Fruit fly (Drosophila melanogaster): ENCODE results near the gene CG32982.

Gene CG32982

dm6 chr2L:9205133-9205615 is 79.6 kb downstream of the CG32982 start (continued):
- no peak for TF ChIP-seq D (optimal IDR thresholded peaks at IDR 0.05)
- no peak for TF ChIP-seq D (GFP tag; optimal IDR thresholded peaks at IDR 0.05)
- no peak for TF ChIP-seq CG15073 (GFP tag; optimal IDR thresholded peaks at IDR 0.05)
- no peak for TF ChIP-seq CG11560 (tag; IDR thresholded peaks at IDR 0.05)
- no peak for TF ChIP-seq ems (GFP tag; optimal IDR thresholded peaks at IDR 0.05)
- TF ChIP-seq Camta (GFP tag; optimal IDR thresholded peaks at IDR 0.05), result no peak
- TF ChIP-seq ap (GFP tag; IDR thresholded peaks at IDR 0.05), result no peak
- no peak for TF ChIP-seq GATAe (GFP tag; conservative IDR thresholded peaks at IDR 0.05)
- no peak for TF ChIP-seq Meics (GFP tag; optimal IDR thresholded peaks at IDR 0.05)
- TF ChIP-seq CG11398 (GFP tag; optimal IDR thresholded peaks at IDR 0.05), result no peak
- TF ChIP-seq Gug (GFP tag; IDR thresholded peaks at IDR 0.05), result no peak
- TF ChIP-seq CG6765 (GFP tag; optimal IDR thresholded peaks at IDR 0.05), result no peak
- TF ChIP-seq CG10654 (GFP tag; optimal IDR thresholded peaks at IDR 0.05), result no peak
- no peak for TF ChIP-seq bigmax (GFP tag; optimal IDR thresholded peaks at IDR 0.05)
- no peak for TF ChIP-seq CG3838 (GFP tag; optimal IDR thresholded peaks at IDR 0.05)
- TF ChIP-seq Dbx (GFP tag; IDR thresholded peaks at IDR 0.05), result peak; percentile 75; the same call in 2 of the 3 replicates
- no peak for TF ChIP-seq CG6254 (GFP tag; optimal IDR thresholded peaks at IDR 0.05)
- no peak for TF ChIP-seq ase (GFP tag; IDR thresholded peaks at IDR 0.05)
- no peak for TF ChIP-seq tgo (GFP tag; IDR thresholded peaks at IDR 0.05)
- no peak for TF ChIP-seq CG31441 (GFP tag; IDR thresholded peaks at IDR 0.05)
- no peak for TF ChIP-seq eyg (GFP tag; optimal IDR thresholded peaks at IDR 0.05)
- no peak for TF ChIP-seq ato (GFP tag; IDR thresholded peaks at IDR 0.05; ENCODE audit: partially characterized antibody)
- TF ChIP-seq CG10543 (GFP tag; optimal IDR thresholded peaks at IDR 0.05), result no peak
- no peak for TF ChIP-seq CG15011 (GFP tag; optimal IDR thresholded peaks at IDR 0.05)
- no peak for TF ChIP-seq CG7372 (GFP tag; IDR thresholded peaks at IDR 0.05)
- TF ChIP-seq nmo (GFP tag; optimal IDR thresholded peaks at IDR 0.05), result no peak
- no peak for TF ChIP-seq pho (GFP tag; optimal IDR thresholded peaks at IDR 0.05)
- no peak for TF ChIP-seq pzg (GFP tag; optimal IDR thresholded peaks at IDR 0.05)
- TF ChIP-seq ranshi (GFP tag; IDR thresholded peaks at IDR 0.05), result no peak; the same call in 1 of the 2 replicates
- TF ChIP-seq CG33557 (GFP tag; optimal IDR thresholded peaks at IDR 0.05), result no peak
- TF ChIP-seq sc (optimal IDR thresholded peaks at IDR 0.05), result no peak
- no peak for TF ChIP-seq sc (GFP tag; optimal IDR thresholded peaks at IDR 0.05)
- no peak for TF ChIP-seq Dp (GFP tag; optimal IDR thresholded peaks at IDR 0.05)
- no peak for TF ChIP-seq tx (GFP tag; optimal IDR thresholded peaks at IDR 0.05)
- TF ChIP-seq CG7987 (GFP tag; optimal IDR thresholded peaks at IDR 0.05), result no peak
- no peak for TF ChIP-seq br (optimal IDR thresholded peaks at IDR 0.05)
- TF ChIP-seq CG7556 (GFP tag; optimal IDR thresholded peaks at IDR 0.05), result no peak
- TF ChIP-seq CG13287 (GFP tag; IDR thresholded peaks at IDR 0.05; ENCODE audit: partially characterized antibody), result peak; percentile 25; the same call in 1 of the 2 replicates
- TF ChIP-seq crp (GFP tag; optimal IDR thresholded peaks at IDR 0.05), result no peak
- TF ChIP-seq HLH4C (GFP tag; IDR thresholded peaks at IDR 0.05; ENCODE audit: partially characterized antibody), result no peak
- TF ChIP-seq CG10366 (GFP tag; IDR thresholded peaks at IDR 0.05), result no peak
- TF ChIP-seq NC2β (GFP tag; optimal IDR thresholded peaks at IDR 0.05), result no peak
- no peak for TF ChIP-seq ERR (GFP tag; optimal IDR thresholded peaks at IDR 0.05)
- TF ChIP-seq ab (GFP tag; optimal IDR thresholded peaks at IDR 0.05), result no peak
- TF ChIP-seq danr (GFP tag; IDR thresholded peaks at IDR 0.05), result no peak
- no peak for TF ChIP-seq CG18476 (GFP tag; optimal IDR thresholded peaks at IDR 0.05)
- peak; percentile 60 for TF ChIP-seq gro (GFP tag; optimal IDR thresholded peaks at IDR 0.05)
- no peak for TF ChIP-seq Eip74EF (GFP tag; optimal IDR thresholded peaks at IDR 0.05)
- no peak for TF ChIP-seq CG6175 (GFP tag; IDR thresholded peaks at IDR 0.05)
- no peak for TF ChIP-seq CG1647 (GFP tag; optimal IDR thresholded peaks at IDR 0.05)
- TF ChIP-seq CG17612 (GFP tag; IDR thresholded peaks at IDR 0.05), result no peak
- TF ChIP-seq odd (GFP tag; optimal IDR thresholded peaks at IDR 0.05), result peak; percentile 22

Measured in whole organism, embryonic.